Fruit fly (Drosophila melanogaster) whole organism, prepupa: ENCODE results near the gene CG34241.

ENCODE experiments used
- Blimp-1 ChIP-seq: fragments of 200-800 bp; sonication (Bioruptor generic); optimal IDR thresholded peaks from 3 replicates; lab custom pipeline; 2017; ENCODE audit warnings: missing biosample characterization, missing genetic modification characterization, mild to moderate bottlenecking, moderate library complexity, missing genetic modification reagents
- CG10631 ChIP-seq: fragments of 200-800 bp; sonication (Bioruptor generic); optimal IDR thresholded peaks from 2 replicates; lab custom pipeline; 2016; ENCODE audit warnings: missing biosample characterization, missing genetic modification characterization
- CG11294 ChIP-seq: fragments of 200-800 bp; sonication (Bioruptor generic); IDR thresholded peaks from 2 replicates; pipeline ENCODE4 v1.3.6; 2022; ENCODE audit warnings: missing biosample characterization, missing genetic modification characterization
- CG11762 ChIP-seq: fragments of 200-800 bp; sonication (Bioruptor generic); optimal IDR thresholded peaks from 3 replicates; lab custom pipeline; 2016; ENCODE audit warnings: missing biosample characterization, missing genetic modification characterization; ENCODE audit not compliant: insufficient read depth
- CG11902 ChIP-seq: fragments of 200-800 bp; sonication (Bioruptor generic); optimal IDR thresholded peaks from 3 replicates; lab custom pipeline; 2016; ENCODE audit warnings: missing biosample characterization, missing genetic modification characterization
- CG1621 ChIP-seq: fragments of 200-800 bp; sonication (Bioruptor generic); optimal IDR thresholded peaks from 3 replicates; lab custom pipeline; 2018; ENCODE audit warnings: missing biosample characterization, mild to moderate bottlenecking, missing genetic modification characterization
- CG16779 ChIP-seq: fragments of 200-800 bp; sonication (Bioruptor generic); optimal IDR thresholded peaks from 3 replicates; lab custom pipeline; 2017; ENCODE audit warnings: missing biosample characterization, mild to moderate bottlenecking, missing genetic modification characterization
- CG3032 ChIP-seq: fragments of 200-800 bp; optimal IDR thresholded peaks from 2 replicates; lab custom pipeline; 2019; ENCODE audit warnings: missing biosample characterization, mild to moderate bottlenecking, missing genetic modification characterization, moderate library complexity
- CG31627 ChIP-seq: fragments of 200-800 bp; sonication (Bioruptor generic); optimal IDR thresholded peaks from 3 replicates; lab custom pipeline; 2016; ENCODE audit warnings: missing biosample characterization, missing genetic modification characterization
- CG3919 ChIP-seq: fragments of 200-800 bp; sonication (Bioruptor generic); optimal IDR thresholded peaks from 3 replicates; lab custom pipeline; 2016; ENCODE audit warnings: missing biosample characterization, missing genetic modification characterization
- CG4318 ChIP-seq: fragments of 200-800 bp; sonication (Bioruptor generic); optimal IDR thresholded peaks from 3 replicates; lab custom pipeline; 2017; ENCODE audit warnings: missing biosample characterization, mild to moderate bottlenecking, missing genetic modification characterization
- CG6163 ChIP-seq: fragments of 200-800 bp; sonication (Bioruptor generic); IDR thresholded peaks from 3 replicates; pipeline ENCODE4 v1.3.6; 2022; ENCODE audit warnings: missing biosample characterization, missing genetic modification characterization
- CG6792 ChIP-seq: fragments of 200-800 bp; sonication (Bioruptor generic); optimal IDR thresholded peaks from 3 replicates; lab custom pipeline; 2016; ENCODE audit warnings: missing biosample characterization, missing genetic modification characterization
- CG6808 ChIP-seq: fragments of 200-800 bp; sonication (Bioruptor generic); optimal IDR thresholded peaks from 3 replicates; lab custom pipeline; 2017; ENCODE audit warnings: missing biosample characterization, missing genetic modification characterization, mild to moderate bottlenecking, moderate library complexity, missing genetic modification reagents
- CG6854 ChIP-seq: fragments of 200-800 bp; sonication (Bioruptor generic); optimal IDR thresholded peaks from 2 replicates; lab custom pipeline; 2017; ENCODE audit warnings: missing biosample characterization, mild to moderate bottlenecking, missing genetic modification characterization
- CG8319 ChIP-seq: fragments of 200-800 bp; sonication (Bioruptor generic); optimal IDR thresholded peaks from 3 replicates; lab custom pipeline; 2016; ENCODE audit warnings: missing biosample characterization, missing genetic modification characterization
- CG8632 ChIP-seq: fragments of 200-800 bp; sonication (Bioruptor generic); optimal IDR thresholded peaks from 3 replicates; lab custom pipeline; 2016; ENCODE audit warnings: missing biosample characterization, missing genetic modification characterization
- Eip78C ChIP-seq: fragments of 200-800 bp; sonication (Bioruptor generic); peaks from one replicate; lab custom pipeline; 2016; ENCODE audit warnings: missing biosample characterization, missing genetic modification characterization
- Ets21C ChIP-seq: fragments of 200-800 bp; sonication (Bioruptor generic); optimal IDR thresholded peaks from 3 replicates; lab custom pipeline; 2016; ENCODE audit warnings: missing biosample characterization, missing genetic modification characterization
- Ets96B ChIP-seq: fragments of 200-800 bp; optimal IDR thresholded peaks from 2 replicates; lab custom pipeline; 2019; ENCODE audit warnings: missing biosample characterization, mild to moderate bottlenecking, missing genetic modification characterization, moderate library complexity
- Hr39 ChIP-seq: fragments of 200-800 bp; sonication (Bioruptor generic); optimal IDR thresholded peaks from 2 replicates; lab custom pipeline; 2016; ENCODE audit warnings: missing biosample characterization, missing genetic modification characterization
- Hr4 ChIP-seq: fragments of 200-800 bp; sonication (Bioruptor generic); optimal IDR thresholded peaks from 3 replicates; lab custom pipeline; 2016; ENCODE audit warnings: missing biosample characterization, missing genetic modification characterization
- Lpt ChIP-seq: fragments of 200-800 bp; sonication (Bioruptor generic); optimal IDR thresholded peaks from 3 replicates; lab custom pipeline; 2016; ENCODE audit warnings: missing biosample characterization, missing genetic modification characterization
- Smox ChIP-seq: fragments of 200-800 bp; sonication (Bioruptor generic); optimal IDR thresholded peaks from 3 replicates; lab custom pipeline; 2016; ENCODE audit warnings: missing biosample characterization, missing genetic modification characterization
- Sox102F ChIP-seq: fragments of 200-800 bp; sonication (Bioruptor generic); optimal IDR thresholded peaks from 2 replicates; lab custom pipeline; 2016; ENCODE audit warnings: missing biosample characterization, mild to moderate bottlenecking, missing genetic modification characterization
- Sox15 ChIP-seq: fragments of 200-800 bp; sonication (Bioruptor generic); optimal IDR thresholded peaks from 3 replicates; lab custom pipeline; 2016; ENCODE audit warnings: missing biosample characterization, missing genetic modification characterization
- acj6 ChIP-seq: fragments of 200-800 bp; sonication (Bioruptor generic); optimal IDR thresholded peaks from 3 replicates; lab custom pipeline; 2016; ENCODE audit warnings: missing biosample characterization, missing genetic modification characterization
- cyc ChIP-seq: fragments of 200-800 bp; sonication (Bioruptor generic); optimal IDR thresholded peaks from 3 replicates; lab custom pipeline; 2016; ENCODE audit warnings: missing biosample characterization, missing genetic modification characterization
- dac ChIP-seq: fragments of 200-800 bp; sonication (Bioruptor generic); optimal IDR thresholded peaks from 2 replicates; lab custom pipeline; 2017; ENCODE audit warnings: missing biosample characterization, mild to moderate bottlenecking, missing genetic modification characterization
- dsx ChIP-seq: fragments of 200-800 bp; optimal IDR thresholded peaks from 3 replicates; lab custom pipeline; 2019; ENCODE audit warnings: missing biosample characterization, mild to moderate bottlenecking, missing genetic modification characterization, moderate library complexity; ENCODE audit not compliant: poor library complexity, severe bottlenecking
- fd59A ChIP-seq: fragments of 200-800 bp; sonication (Bioruptor generic); optimal IDR thresholded peaks from 2 replicates; lab custom pipeline; 2017; ENCODE audit warnings: missing biosample characterization, mild to moderate bottlenecking, missing genetic modification characterization, missing genetic modification reagents
- fd85E ChIP-seq: fragments of 200-800 bp; sonication (Bioruptor generic); optimal IDR thresholded peaks from 3 replicates; lab custom pipeline; 2016; ENCODE audit warnings: missing biosample characterization, missing genetic modification characterization
- fkh ChIP-seq: fragments of 200-800 bp; sonication (Bioruptor generic); optimal IDR thresholded peaks from 3 replicates; lab custom pipeline; 2017; ENCODE audit warnings: missing biosample characterization, mild to moderate bottlenecking, missing genetic modification characterization, moderate library complexity
- lz ChIP-seq: fragments of 200-800 bp; sonication (Bioruptor generic); optimal IDR thresholded peaks from 3 replicates; lab custom pipeline; 2016; ENCODE audit warnings: missing biosample characterization, missing genetic modification characterization
- salr ChIP-seq, 2 experiments: fragments of 200-800 bp; sonication (Bioruptor generic); optimal IDR thresholded peaks; 3 replicates each; lab custom pipeline; 2016 to 2018; ENCODE audit warnings: missing biosample characterization in 2 of 2, missing genetic modification characterization in 2 of 2, mild to moderate bottlenecking in 1 of 2
- spab ChIP-seq: fragments of 200-800 bp; sonication (Bioruptor generic); optimal IDR thresholded peaks from 2 replicates; lab custom pipeline; 2017; ENCODE audit warnings: missing biosample characterization, mild to moderate bottlenecking, missing genetic modification characterization, missing genetic modification reagents
- ss ChIP-seq, 2 experiments: fragments of 200-800 bp; sonication (Bioruptor generic); optimal IDR thresholded peaks; 2 replicates in 1 of 2; 3 replicates in 1 of 2; lab custom pipeline; 2017 to 2018; ENCODE audit warnings: mild to moderate bottlenecking in 2 of 2, missing biosample characterization in 2 of 2, missing genetic modification characterization in 2 of 2, moderate library complexity in 1 of 2
- svp ChIP-seq: fragments of 200-800 bp; sonication (Bioruptor generic); peaks from one replicate; lab custom pipeline; 2016; ENCODE audit warnings: missing biosample characterization, missing genetic modification characterization
- topi ChIP-seq: fragments of 200-800 bp; sonication (Bioruptor generic); optimal IDR thresholded peaks from 3 replicates; lab custom pipeline; 2016; ENCODE audit warnings: missing biosample characterization, missing genetic modification characterization
- vri ChIP-seq: fragments of 200-800 bp; sonication (Bioruptor generic); optimal IDR thresholded peaks from 3 replicates; lab custom pipeline; 2016; ENCODE audit warnings: missing biosample characterization, mild to moderate bottlenecking, missing genetic modification characterization

The CG34241 gene

DNA sequence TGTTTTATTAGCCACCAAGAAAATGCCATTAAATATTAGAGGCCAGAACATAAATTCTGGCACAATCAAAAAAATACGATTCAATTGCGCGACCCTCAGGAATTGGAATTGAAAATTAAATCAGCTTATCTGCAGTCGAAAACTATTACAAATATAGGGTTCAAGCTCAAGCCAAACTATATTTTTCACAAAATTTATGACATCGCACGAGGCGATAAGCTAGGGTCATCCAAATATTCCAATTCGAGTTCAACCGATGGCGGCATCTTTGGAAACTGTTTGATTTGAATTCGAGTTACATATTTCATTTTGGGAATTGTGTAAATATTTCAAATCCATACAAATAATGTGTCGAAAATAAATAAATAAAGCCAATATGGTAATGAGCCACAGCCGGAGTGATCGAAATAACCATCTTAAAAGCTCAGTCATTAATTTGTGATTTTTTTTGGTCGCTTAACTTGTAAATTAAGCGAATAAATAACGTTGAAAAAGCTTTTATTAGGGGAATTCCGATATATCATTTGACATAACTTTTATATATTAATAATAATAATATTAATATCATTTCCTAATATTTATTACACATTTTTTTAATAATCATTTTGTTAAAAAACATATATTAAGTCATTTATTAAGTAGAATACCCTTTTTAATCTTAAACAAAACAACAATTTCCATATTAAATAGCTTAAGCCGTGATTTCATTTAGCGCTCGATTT is 42.6 kb upstream of the CG34241 start:
- no peak for TF ChIP-seq lz (GFP tag; lab: Kevin White, UChicago)
- peak; percentile 2 for TF ChIP-seq fkh (GFP tag; lab: Kevin White, UChicago)
- no peak for TF ChIP-seq Hr39 (GFP tag; lab: Kevin White, UChicago)
- TF ChIP-seq CG8632 (GFP tag; lab: Kevin White, UChicago): no peak
- TF ChIP-seq CG11294: no peak
- no peak for TF ChIP-seq acj6 (GFP tag; lab: Kevin White, UChicago)
- TF ChIP-seq ss (GFP tag; optimal IDR thresholded peaks at IDR 0.05; lab: Kevin White, UChicago): no peak
- peak; percentile 19 for TF ChIP-seq svp (GFP tag; lab: Kevin White, UChicago)
- no peak for TF ChIP-seq Ets21C (GFP tag; lab: Kevin White, UChicago)
- no peak for TF ChIP-seq cyc (GFP tag; lab: Kevin White, UChicago)
- no peak for TF ChIP-seq CG4318
- TF ChIP-seq, all 60 proteins: peak for 2

DNA sequence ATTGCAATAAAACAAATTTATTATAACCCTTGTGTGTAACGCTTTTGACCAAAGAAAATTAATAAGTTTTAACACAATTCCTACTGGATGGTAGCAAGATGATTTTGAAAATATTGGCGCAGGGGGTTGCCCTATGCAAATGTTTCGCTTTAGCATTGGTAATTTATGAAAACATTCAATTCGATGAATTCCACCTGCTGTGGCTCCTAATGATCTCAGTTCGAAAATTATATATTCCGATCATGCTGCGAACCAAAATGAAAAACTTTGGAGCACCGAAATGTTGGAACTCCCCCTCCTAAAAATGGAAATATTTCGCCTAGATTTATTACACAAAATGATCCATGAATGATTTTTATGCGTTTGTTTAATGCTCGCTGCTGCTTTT is 42.1 kb upstream of the CG34241 start:
- TF ChIP-seq Hr4 (GFP tag; lab: Kevin White, UChicago) (no peak), CG6854 (GFP tag; lab: Kevin White, UChicago) (no peak), Lpt (no peak), Ets96B (tag; lab: Kevin White, UChicago) (no peak), CG3032 (no peak)
- TF ChIP-seq, all 60 proteins: peak for 0

DNA sequence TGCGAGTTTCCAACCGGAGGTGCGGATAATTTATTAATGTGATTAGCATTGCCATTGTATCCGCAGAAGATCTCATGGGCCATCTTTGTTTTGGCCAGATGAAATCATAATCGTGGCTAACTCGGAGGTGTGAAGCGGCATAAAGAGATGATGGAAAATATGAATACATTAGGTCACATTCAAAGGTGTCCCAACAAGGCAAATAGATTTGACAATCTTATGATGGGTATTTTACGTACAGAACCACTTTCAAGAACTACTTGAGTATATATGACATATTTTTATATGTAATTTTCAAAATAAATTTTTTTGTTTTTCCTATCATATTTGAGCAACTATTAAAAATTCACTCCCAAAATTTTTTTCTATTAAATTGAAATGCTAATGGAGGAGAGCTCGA is 39.5 kb upstream of the CG34241 start, which contains the start of gene CG17154:
CG17154 (plus strand) TSS at position 301 of the 400 bp plus-strand sequence.
- TF ChIP-seq CG11902: no peak
- TF ChIP-seq salr (GFP tag; optimal IDR thresholded peaks at IDR 0.05; lab: Kevin White, UChicago): no peak
- no peak for TF ChIP-seq CG16779
- TF ChIP-seq acj6 (GFP tag; lab: Kevin White, UChicago): no peak
- no peak for TF ChIP-seq Sox15 (GFP tag; lab: Kevin White, UChicago)
- peak; percentile 14 for TF ChIP-seq Eip78C (GFP tag; lab: Kevin White, UChicago)

DNA sequence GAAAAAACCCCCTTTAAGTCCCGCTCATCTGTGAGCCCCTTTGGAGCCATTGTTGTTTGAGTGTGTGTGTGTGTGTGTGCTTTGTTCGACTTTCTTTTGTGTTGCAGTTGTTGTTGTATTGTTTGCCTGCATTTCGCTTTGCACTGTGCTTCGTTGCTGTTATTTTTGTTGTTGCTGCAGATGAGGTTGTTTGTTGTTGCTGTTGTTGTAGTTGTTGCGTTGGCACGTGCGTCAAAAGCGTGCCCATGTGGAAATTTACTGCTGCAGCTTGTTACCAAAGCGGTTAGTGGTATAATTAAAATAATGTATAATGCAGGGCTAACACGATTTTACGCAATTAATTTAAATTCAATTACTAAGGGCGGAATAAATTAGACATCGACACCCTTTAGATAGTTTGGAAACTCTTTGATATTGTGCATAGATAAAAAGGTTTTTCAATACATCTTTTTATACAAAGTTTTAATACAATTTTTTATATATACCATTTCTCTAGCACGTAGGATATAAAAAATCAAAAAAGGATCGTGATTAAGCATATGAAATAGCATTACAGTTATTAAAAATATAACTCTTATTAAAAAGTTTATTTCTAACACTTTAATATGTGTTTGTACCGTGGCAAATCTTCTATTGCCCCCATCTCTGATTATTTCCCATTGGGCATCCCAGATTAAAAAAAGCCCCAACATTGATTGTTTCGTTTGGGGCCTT is 37.4 kb upstream of the CG34241 start:
- peak; percentile 12 for TF ChIP-seq CG11762
- peak; percentile 32 for TF ChIP-seq CG6808 (GFP tag; lab: Kevin White, UChicago)
- peak; percentile 23 for TF ChIP-seq fkh (GFP tag; lab: Kevin White, UChicago)
- peak; percentile 53 for TF ChIP-seq CG31627
- TF ChIP-seq cyc (GFP tag; lab: Kevin White, UChicago): peak; percentile 32
- TF ChIP-seq Blimp-1 (GFP tag; lab: Kevin White, UChicago): peak; percentile 40
- TF ChIP-seq lz (GFP tag; lab: Kevin White, UChicago): peak; percentile 39
- peak; percentile 18 for TF ChIP-seq CG6792
- TF ChIP-seq Sox102F (GFP tag; lab: Kevin White, UChicago): peak; percentile 64
- peak; percentile 61; the same call in 2 of the 3 replicates for TF ChIP-seq CG6163 (GFP tag; lab: Robert Waterston, UW)
- TF ChIP-seq CG3032: peak; percentile 14
- no peak for TF ChIP-seq spab (GFP tag; lab: Kevin White, UChicago)
- peak; percentile 47 for TF ChIP-seq CG8632 (GFP tag; lab: Kevin White, UChicago)
- TF ChIP-seq fd59A (GFP tag; lab: Kevin White, UChicago): peak; percentile 1
- TF ChIP-seq Smox (GFP tag; lab: Kevin White, UChicago): peak; percentile 58
- TF ChIP-seq Sox15 (GFP tag; lab: Kevin White, UChicago): peak; percentile 15
- no peak for TF ChIP-seq dac (GFP tag; lab: Kevin White, UChicago)
- no peak for TF ChIP-seq CG11294
- TF ChIP-seq CG16779: no peak
- peak; percentile 45 for TF ChIP-seq topi
- TF ChIP-seq CG10631 (GFP tag; lab: Kevin White, UChicago): peak; percentile 40
- no peak for TF ChIP-seq CG1621 (tag; lab: Kevin White, UChicago)
- no peak for TF ChIP-seq ss (GFP tag; optimal IDR thresholded peaks at IDR 0.05; lab: Kevin White, UChicago)
- TF ChIP-seq Lpt: peak; percentile 0
- TF ChIP-seq svp (GFP tag; lab: Kevin White, UChicago): peak; percentile 74
- TF ChIP-seq acj6 (GFP tag; lab: Kevin White, UChicago): peak; percentile 44
- peak in 1 of 2 experiments; percentile 18 for TF ChIP-seq salr (GFP tag; optimal IDR thresholded peaks at IDR 0.05; lab: Kevin White, UChicago)
- peak; percentile 5 for TF ChIP-seq Ets96B (tag; lab: Kevin White, UChicago)
- no peak for TF ChIP-seq dsx (GFP tag; lab: Kevin White, UChicago)
- peak; percentile 29 for TF ChIP-seq vri (GFP tag; lab: Kevin White, UChicago)
- TF ChIP-seq CG8319 (GFP tag; lab: Kevin White, UChicago): peak; percentile 33
- peak; percentile 55 for TF ChIP-seq CG3919 (GFP tag; lab: Kevin White, UChicago)
- TF ChIP-seq fd85E: no peak
